Fruit fly (Drosophila melanogaster) whole organism, embryonic: Measurements from ENCODE around the gene Pk34A.

Experiments
- Bdp1 ChIP-seq: fragments of 200-800 bp; sonication (Bioruptor generic); optimal IDR thresholded peaks from 3 replicates; lab custom pipeline; 2016; ENCODE audit warnings: missing biosample characterization, missing genetic modification characterization
- CG11093 ChIP-seq: fragments of 200-800 bp; sonication (Bioruptor generic); IDR thresholded peaks from 3 replicates; pipeline ENCODE4 v1.3.6; 2022; ENCODE audit warnings: missing biosample characterization, missing genetic modification characterization
- CG11723 ChIP-seq: fragments of 200-800 bp; sonication (Bioruptor generic); optimal IDR thresholded peaks from 2 replicates; lab custom pipeline; 2017; ENCODE audit warnings: missing biosample characterization, mild to moderate bottlenecking, missing genetic modification characterization
- CG12071 ChIP-seq: fragments of 200-800 bp; sonication (Bioruptor generic); optimal IDR thresholded peaks from 3 replicates; lab custom pipeline; 2018; ENCODE audit warnings: missing biosample characterization, mild to moderate bottlenecking, missing genetic modification characterization
- CG12942 ChIP-seq: fragments of 200-800 bp; sonication (Bioruptor generic); optimal IDR thresholded peaks from 3 replicates; lab custom pipeline; 2016; ENCODE audit warnings: missing biosample characterization, missing genetic modification characterization
- CG13775 ChIP-seq: fragments of 200-800 bp; sonication (Bioruptor generic); optimal IDR thresholded peaks from 3 replicates; lab custom pipeline; 2017; ENCODE audit warnings: missing biosample characterization, mild to moderate bottlenecking, missing genetic modification characterization
- CG16815 ChIP-seq: fragments of 200-800 bp; sonication (Bioruptor generic); optimal IDR thresholded peaks from 3 replicates; lab custom pipeline; 2017; ENCODE audit warnings: missing biosample characterization, mild to moderate bottlenecking, missing genetic modification characterization
- CG18476 ChIP-seq: fragments of 200-800 bp; sonication (Bioruptor generic); optimal IDR thresholded peaks from 2 replicates; lab custom pipeline; 2016; ENCODE audit warnings: missing biosample characterization, mild to moderate bottlenecking, missing genetic modification characterization
- CG2889 ChIP-seq: fragments of 200-800 bp; sonication (Bioruptor generic); IDR thresholded peaks from 3 replicates; pipeline ENCODE4 v1.3.6; 2022; ENCODE audit warnings: missing biosample characterization, missing genetic modification characterization
- CG32767 ChIP-seq: fragments of 200-800 bp; sonication (Bioruptor generic); IDR thresholded peaks from 2 replicates; pipeline ENCODE4 v1.3.6; 2022; ENCODE audit warnings: missing biosample characterization, missing genetic modification characterization
- CG4617 ChIP-seq: fragments of 200-800 bp; sonication (Bioruptor generic); optimal IDR thresholded peaks from 3 replicates; lab custom pipeline; 2016; ENCODE audit warnings: missing biosample characterization, missing genetic modification characterization, borderline replicate concordance
- CG7372 ChIP-seq: fragments of 200-800 bp; sonication (Bioruptor generic); IDR thresholded peaks from 2 replicates; pipeline ENCODE4 v1.3.6; 2022; ENCODE audit warnings: missing biosample characterization, missing genetic modification characterization
- CG7556 ChIP-seq: fragments of 200-800 bp; sonication (Bioruptor generic); optimal IDR thresholded peaks from 2 replicates; lab custom pipeline; 2017; ENCODE audit warnings: missing biosample characterization, mild to moderate bottlenecking, missing genetic modification characterization
- CG8478 ChIP-seq: fragments of >200 bp; optimal IDR thresholded peaks from 2 replicates; lab custom pipeline; 2018
- CG9727 ChIP-seq: fragments of 200-800 bp; sonication (Bioruptor generic); optimal IDR thresholded peaks from 3 replicates; lab custom pipeline; 2017; ENCODE audit warnings: missing biosample characterization, mild to moderate bottlenecking, missing genetic modification characterization
- CTCF ChIP-seq: fragments of 200-800 bp; sonication (Bioruptor generic); optimal IDR thresholded peaks from 2 replicates; lab custom pipeline; 2017; ENCODE audit warnings: missing biosample characterization, mild to moderate bottlenecking, missing genetic modification characterization, moderate library complexity
- CkIIα-i1 ChIP-seq: fragments of 200-800 bp; sonication (Bioruptor generic); IDR thresholded peaks from 2 replicates; pipeline ENCODE4 v1.3.6; 2022; ENCODE audit warnings: missing biosample characterization, missing genetic modification characterization
- Doc3 ChIP-seq: fragments of 200-800 bp; sonication (Bioruptor generic); IDR thresholded peaks from 3 replicates; pipeline ENCODE4 v1.3.6; 2022; ENCODE audit warnings: missing biosample characterization, missing genetic modification characterization; ENCODE audit not compliant: partially characterized antibody
- Dp ChIP-seq: fragments of 200-800 bp; sonication (Bioruptor generic); optimal IDR thresholded peaks from 2 replicates; lab custom pipeline; 2018; ENCODE audit warnings: missing biosample characterization, mild to moderate bottlenecking, missing genetic modification characterization, moderate library complexity
- ERR ChIP-seq: fragments of 200-800 bp; sonication (Bioruptor generic); optimal IDR thresholded peaks from 2 replicates; lab custom pipeline; 2016; ENCODE audit warnings: missing biosample characterization, missing genetic modification characterization
- Eip74EF ChIP-seq, 2 experiments: fragments of 200-800 bp in 1 of 2; fragments of >200 bp in 1 of 2; sonication (Bioruptor generic) in 1 of 2; optimal IDR thresholded peaks; 2 replicates each; lab custom pipeline; 2017 to 2019; ENCODE audit warnings: missing biosample characterization in 2 of 2, missing genetic modification characterization in 2 of 2, mild to moderate bottlenecking in 1 of 2, moderate library complexity in 1 of 2
- Elba2 ChIP-seq: fragments of 200-800 bp; sonication (Bioruptor generic); optimal IDR thresholded peaks from 3 replicates; lab custom pipeline; 2016; ENCODE audit warnings: missing biosample characterization, missing genetic modification characterization
- Gsc ChIP-seq: fragments of 200-800 bp; sonication (Bioruptor generic); IDR thresholded peaks from 2 replicates; pipeline ENCODE4 v1.3.6; 2022; ENCODE audit warnings: missing biosample characterization, missing genetic modification characterization
- HLH54F ChIP-seq: fragments of 200-800 bp; sonication (Bioruptor generic); optimal IDR thresholded peaks from 3 replicates; lab custom pipeline; 2016; ENCODE audit warnings: missing biosample characterization, missing genetic modification characterization
- Hr51 ChIP-seq, 2 experiments: fragments of 200-800 bp; sonication (Bioruptor generic); optimal IDR thresholded peaks; 2 replicates in 1 of 2; 3 replicates in 1 of 2; lab custom pipeline; 2016 to 2018; ENCODE audit warnings: missing biosample characterization in 2 of 2, missing genetic modification characterization in 2 of 2, mild to moderate bottlenecking in 1 of 2, moderate library complexity in 1 of 2
- Med ChIP-seq: fragments of 200-800 bp; sonication (Bioruptor generic); peaks from one replicate; lab custom pipeline; 2016; ENCODE audit warnings: missing biosample characterization, missing genetic modification characterization, mild to moderate bottlenecking, inconsistent platforms, moderate library complexity
- Meics ChIP-seq: fragments of 200-800 bp; sonication (Bioruptor generic); optimal IDR thresholded peaks from 2 replicates; lab custom pipeline; 2017; ENCODE audit warnings: missing biosample characterization, mild to moderate bottlenecking, missing genetic modification characterization
- Nf-YA ChIP-seq: fragments of 200-800 bp; sonication (Bioruptor generic); IDR thresholded peaks from 2 replicates; pipeline ENCODE4 v1.3.6; 2022; ENCODE audit warnings: missing biosample characterization, missing genetic modification characterization
- Optix ChIP-seq: fragments of 200-800 bp; sonication (Bioruptor generic); IDR thresholded peaks from 3 replicates; pipeline ENCODE4 v1.3.6; 2022; ENCODE audit warnings: missing biosample characterization, missing genetic modification characterization
- Pdp1 ChIP-seq, 2 experiments: fragments of 200-800 bp; sonication (Bioruptor generic); optimal IDR thresholded peaks; 3 replicates each; lab custom pipeline; 2016; ENCODE audit warnings: missing biosample characterization in 2 of 2, missing genetic modification characterization in 2 of 2, mild to moderate bottlenecking in 1 of 2, moderate library complexity in 1 of 2
- Ptx1 ChIP-seq: fragments of 200-800 bp; sonication (Bioruptor generic); IDR thresholded peaks from 2 replicates; pipeline ENCODE4 v1.3.6; 2022; ENCODE audit warnings: missing biosample characterization, missing genetic modification characterization
- Rfx ChIP-seq: fragments of 200-800 bp; sonication (Bioruptor generic); IDR thresholded peaks from 2 replicates; pipeline ENCODE4 v1.3.6; 2022; ENCODE audit warnings: missing biosample characterization, missing genetic modification characterization
- Sin3A ChIP-seq: fragments of >200 bp; optimal IDR thresholded peaks from 2 replicates; lab custom pipeline; 2018
- TFAM ChIP-seq: fragments of 200-800 bp; sonication (Bioruptor generic); optimal IDR thresholded peaks from 2 replicates; lab custom pipeline; 2017; ENCODE audit warnings: missing biosample characterization, missing genetic modification characterization, inconsistent platforms
- ase ChIP-seq: fragments of 200-800 bp; sonication (Bioruptor generic); IDR thresholded peaks from 3 replicates; pipeline ENCODE4 v1.3.6; 2022; ENCODE audit warnings: missing biosample characterization, missing genetic modification characterization
- cg ChIP-seq: fragments of 200-800 bp; sonication (Bioruptor generic); optimal IDR thresholded peaks from 3 replicates; lab custom pipeline; 2019; ENCODE audit warnings: missing biosample characterization, mild to moderate bottlenecking, missing genetic modification characterization, moderate library complexity
- chn ChIP-seq: fragments of 200-800 bp; sonication (Bioruptor generic); optimal IDR thresholded peaks from 2 replicates; lab custom pipeline; 2016; ENCODE audit warnings: missing biosample characterization, missing genetic modification characterization
- dmrt99B ChIP-seq: fragments of 200-800 bp; sonication (Bioruptor generic); optimal IDR thresholded peaks from 2 replicates; lab custom pipeline; 2018; ENCODE audit warnings: missing biosample characterization, mild to moderate bottlenecking, missing genetic modification characterization, moderate library complexity
- gcm2 ChIP-seq: fragments of 200-800 bp; sonication (Bioruptor generic); optimal IDR thresholded peaks from 2 replicates; lab custom pipeline; 2016; ENCODE audit warnings: missing biosample characterization, missing genetic modification characterization
- gem ChIP-seq: fragments of 200-800 bp; sonication (Bioruptor generic); optimal IDR thresholded peaks from 2 replicates; lab custom pipeline; 2019; ENCODE audit warnings: missing biosample characterization, mild to moderate bottlenecking, missing genetic modification characterization, moderate library complexity
- lola ChIP-seq, 3 experiments: fragments of >200 bp in 2 of 3; fragments of 200-800 bp in 1 of 3; sonication (Bioruptor generic) in 1 of 3; optimal IDR thresholded peaks; 2 replicates each; lab custom pipeline; 2017 to 2019; ENCODE audit warnings: missing biosample characterization in 3 of 3, missing genetic modification characterization in 3 of 3, mild to moderate bottlenecking in 1 of 3, moderate library complexity in 1 of 3
- pnt ChIP-seq: fragments of 200-800 bp; sonication (Bioruptor generic); optimal IDR thresholded peaks from 3 replicates; lab custom pipeline; 2016; ENCODE audit warnings: missing biosample characterization, missing genetic modification characterization
- ranshi ChIP-seq: fragments of 200-800 bp; sonication (Bioruptor generic); IDR thresholded peaks from 2 replicates; pipeline ENCODE4 v1.3.6; 2022; ENCODE audit warnings: missing biosample characterization, missing genetic modification characterization
- sd ChIP-seq: fragments of 200-800 bp; sonication (Bioruptor generic); optimal IDR thresholded peaks from 3 replicates; lab custom pipeline; 2018; ENCODE audit warnings: missing biosample characterization, mild to moderate bottlenecking, missing genetic modification characterization, moderate library complexity
- sens ChIP-seq: fragments of 200-800 bp; sonication (Bioruptor generic); peaks from one replicate; lab custom pipeline; 2016; ENCODE audit warnings: missing biosample characterization, missing genetic modification characterization
- sob ChIP-seq: fragments of 200-800 bp; sonication (Bioruptor generic); IDR thresholded peaks from 2 replicates; pipeline ENCODE4 v1.3.6; 2022; ENCODE audit warnings: missing biosample characterization, missing genetic modification characterization
- trh ChIP-seq: fragments of 200-800 bp; sonication (Bioruptor generic); optimal IDR thresholded peaks from 2 replicates; lab custom pipeline; 2016; ENCODE audit warnings: missing biosample characterization, missing genetic modification characterization
- ttk ChIP-seq: fragments of 200-800 bp; sonication (Bioruptor generic); IDR thresholded peaks from 2 replicates; pipeline ENCODE4 v2.1.2; 2022; ENCODE audit warnings: missing biosample characterization, missing genetic modification characterization
- unpg ChIP-seq: fragments of 200-800 bp; sonication (Bioruptor generic); optimal IDR thresholded peaks from 3 replicates; lab custom pipeline; 2018; ENCODE audit warnings: missing biosample characterization, mild to moderate bottlenecking, missing genetic modification characterization, moderate library complexity
- vvl ChIP-seq: fragments of 200-800 bp; sonication (Bioruptor generic); IDR thresholded peaks from 2 replicates; pipeline ENCODE4 v1.3.6; 2022; ENCODE audit warnings: missing biosample characterization, missing genetic modification characterization
- yki ChIP-seq: fragments of >200 bp; optimal IDR thresholded peaks from 3 replicates; lab custom pipeline; 2018

Gene Pk34A

dm6 chr2L:13191052-13191678 is 32.6 kb downstream of the Pk34A start (continued):
- TF ChIP-seq Doc3 (GFP tag; lab: Robert Waterston, UW): no peak
- TF ChIP-seq sd (tag; lab: Kevin White, UChicago): no peak
- no peak for TF ChIP-seq Eip74EF (GFP tag; optimal IDR thresholded peaks at IDR 0.05; lab: Kevin White, UChicago)
- no peak for TF ChIP-seq CTCF (GFP tag; lab: Kevin White, UChicago)
- no peak for TF ChIP-seq CG11723 (GFP tag; lab: Kevin White, UChicago)
- TF ChIP-seq ERR (GFP tag; lab: Kevin White, UChicago): no peak
- peak; percentile 34; the same call in 1 of the 2 replicates for TF ChIP-seq CG32767
- TF ChIP-seq Pdp1 (GFP tag; optimal IDR thresholded peaks at IDR 0.05; lab: Kevin White, UChicago): peak in 1 of 2 experiments; percentile 96
- no peak for TF ChIP-seq Ptx1
- TF ChIP-seq trh: no peak
- TF ChIP-seq cg (GFP tag; lab: Kevin White, UChicago): peak; percentile 90
- no peak for TF ChIP-seq Gsc
- 0 out of 2 replicates have a peak, but pooled peaks have one; percentile 15 for TF ChIP-seq CG7372 (GFP tag; lab: Robert Waterston, UW)
- no peak for TF ChIP-seq gcm2 (GFP tag; lab: Kevin White, UChicago)
- TF ChIP-seq CG13775: no peak
- peak; percentile 79 for TF ChIP-seq CG8478 (lab: Kevin White, UChicago)
- TF ChIP-seq CG7556: no peak
- no peak for TF ChIP-seq unpg (GFP tag; lab: Kevin White, UChicago)
- TF ChIP-seq vvl (GFP tag; lab: Robert Waterston, UW): peak; percentile 29; the same call in 1 of the 2 replicates
- no peak for TF ChIP-seq Meics (GFP tag; lab: Kevin White, UChicago)
- no peak for TF ChIP-seq dmrt99B (tag; lab: Kevin White, UChicago)
- no peak for TF ChIP-seq sob

dm6 chr2L:13191894-13192293 is 33.3 kb downstream of the Pk34A start, which contains the start of the genes CG16974 and Edem2:
CG16974 (minus strand) TSS chr2L:13191979.
Edem2 (plus strand) TSS chr2L:13192201.
- peak; percentile 68 for TF ChIP-seq chn (GFP tag; lab: Kevin White, UChicago)
- peak; percentile 61; the same call in 1 of the 3 replicates for TF ChIP-seq Optix (GFP tag; lab: Robert Waterston, UW)
- no peak for TF ChIP-seq TFAM (GFP tag; lab: Kevin White, UChicago)
- TF ChIP-seq Hr51 (GFP tag; optimal IDR thresholded peaks at IDR 0.05; lab: Kevin White, UChicago): peak in 1 of 2 experiments; percentile 61
- TF ChIP-seq pnt (GFP tag; lab: Kevin White, UChicago): peak; percentile 27
- no peak for TF ChIP-seq CG12071 (GFP tag; lab: Kevin White, UChicago)
- TF ChIP-seq yki (lab: Kevin White, UChicago): no peak
- peak; percentile 60 for TF ChIP-seq ttk (GFP tag; lab: Robert Waterston, UW)
- peak; percentile 86 for TF ChIP-seq CG9727 (GFP tag; lab: Kevin White, UChicago)
- TF ChIP-seq CG2889 (GFP tag; lab: Robert Waterston, UW): peak; percentile 40; the same call in 1 of the 3 replicates
- TF ChIP-seq trh: peak; percentile 4
- peak; percentile 90 for TF ChIP-seq CG4617 (GFP tag; lab: Kevin White, UChicago)
- peak; percentile 60 for TF ChIP-seq Sin3A
- TF ChIP-seq CG16815: peak; percentile 57
- TF ChIP-seq ase (GFP tag; lab: Robert Waterston, UW): peak; percentile 48; the same call in 2 of the 3 replicates
- peak; percentile 12 for TF ChIP-seq HLH54F (GFP tag; lab: Kevin White, UChicago)
- TF ChIP-seq Elba2 (GFP tag; lab: Kevin White, UChicago): peak; percentile 22
- TF ChIP-seq gem (tag; lab: Kevin White, UChicago): no peak
- TF ChIP-seq CG12942 (GFP tag; lab: Kevin White, UChicago): peak; percentile 74
- TF ChIP-seq CG11093 (GFP tag; lab: Robert Waterston, UW): peak; percentile 65; the same call in 2 of the 3 replicates
- no peak for TF ChIP-seq sens (GFP tag; lab: Kevin White, UChicago)
- peak in 1 of 3 experiments; percentile 66 for TF ChIP-seq lola (GFP tag; optimal IDR thresholded peaks at IDR 0.05; lab: Kevin White, UChicago)
- TF ChIP-seq Dp (GFP tag; lab: Kevin White, UChicago): peak; percentile 29
- TF ChIP-seq CkIIα-i1 (GFP tag; lab: Robert Waterston, UW): no peak
- peak; percentile 45 for TF ChIP-seq Bdp1 (GFP tag; lab: Kevin White, UChicago)
- peak; percentile 80 for TF ChIP-seq CG18476 (GFP tag; lab: Kevin White, UChicago)
- peak; percentile 73; the same call in 1 of the 2 replicates for TF ChIP-seq ranshi
- peak; percentile 89 for TF ChIP-seq Med (GFP tag; lab: Kevin White, UChicago)
- TF ChIP-seq Rfx (GFP tag; lab: Robert Waterston, UW): peak; percentile 81
- TF ChIP-seq Nf-YA: peak; percentile 57; the same call in 1 of the 2 replicates
- no peak for TF ChIP-seq Eip74EF (GFP tag; optimal IDR thresholded peaks at IDR 0.05; lab: Kevin White, UChicago)
